Fruit fly (Drosophila melanogaster): Measurements from ENCODE around the gene CG32333.
A peak's percentile ranks its signal among the peaks of the same experiment; 100 is the strongest.

CG32333 gene

DNA sequence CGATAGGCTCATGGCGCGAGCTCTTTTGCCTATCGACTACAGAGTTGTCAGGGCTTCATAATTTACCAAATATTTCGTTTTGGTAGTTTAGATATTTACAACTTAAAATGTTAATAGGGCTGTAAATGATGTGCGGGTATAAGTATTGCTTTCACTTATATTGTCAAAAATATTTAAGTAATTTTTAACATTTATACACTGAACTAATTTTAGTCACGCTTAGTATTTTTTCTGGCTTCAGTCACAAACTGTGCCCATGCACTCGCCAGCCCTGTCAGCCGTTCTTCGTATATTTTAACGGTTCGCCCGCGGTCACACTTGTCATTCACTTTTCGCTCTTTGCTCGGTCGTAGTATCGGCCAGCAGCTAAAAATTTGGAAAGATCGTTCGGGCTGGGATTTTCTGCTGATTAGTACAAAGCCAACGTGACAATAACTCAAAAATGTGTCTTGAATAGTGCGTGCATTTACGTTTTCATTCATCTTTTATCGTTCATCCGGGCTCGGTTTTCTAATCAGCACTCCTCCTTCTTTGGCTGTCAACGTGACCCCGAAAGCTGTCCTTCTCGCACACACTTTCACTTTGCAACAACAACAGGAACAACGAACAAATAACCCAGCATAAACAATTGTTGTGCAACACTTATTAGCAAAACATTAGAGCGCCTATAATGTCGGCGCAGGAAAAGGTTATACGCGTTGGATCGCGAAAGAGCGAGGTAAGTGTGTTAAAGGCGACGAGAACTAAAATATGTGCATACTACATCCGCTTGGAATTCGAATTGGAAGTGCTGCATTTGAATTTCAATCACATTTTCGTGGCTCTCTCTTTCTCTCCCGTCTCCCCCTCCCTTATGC is 59.0 kb downstream of the CG32333 start, which contains the start of the genes Hmbs and CG2211:
Gene Hmbs (plus strand): TSS at position 319 of the 857 bp plus-strand sequence.
Gene CG2211 (minus strand): TSS at position 789 of the 857 bp plus-strand sequence.
- TF ChIP-seq CG31627 (GFP tag; optimal IDR thresholded peaks at IDR 0.05): peak; percentile 89
- TF ChIP-seq CG7368 (GFP tag; optimal IDR thresholded peaks at IDR 0.05): peak; percentile 59
- peak; percentile 20 for TF ChIP-seq vri (GFP tag; optimal IDR thresholded peaks at IDR 0.05)
- TF ChIP-seq Met (GFP tag; optimal IDR thresholded peaks at IDR 0.05): no peak
- peak; percentile 72 for TF ChIP-seq lz (GFP tag; optimal IDR thresholded peaks at IDR 0.05)
- TF ChIP-seq CG15336 (GFP tag; IDR thresholded peaks at IDR 0.05): peak; percentile 65
- peak; percentile 95 for TF ChIP-seq Blimp-1 (GFP tag; optimal IDR thresholded peaks at IDR 0.05)
- TF ChIP-seq Smox (GFP tag; optimal IDR thresholded peaks at IDR 0.05): no peak
- TF ChIP-seq Eip78C (GFP tag): peak; percentile 92
- peak; percentile 58; the same call in 1 of the 2 replicates for TF ChIP-seq CG11294 (GFP tag; IDR thresholded peaks at IDR 0.05)
- TF ChIP-seq Sox14 (GFP tag; optimal IDR thresholded peaks at IDR 0.05): peak; percentile 92
- no peak for TF ChIP-seq CG4318 (GFP tag; optimal IDR thresholded peaks at IDR 0.05)
- peak; percentile 64 for TF ChIP-seq Ets21C (GFP tag; optimal IDR thresholded peaks at IDR 0.05)
- peak; percentile 68 for TF ChIP-seq CG11902 (GFP tag; optimal IDR thresholded peaks at IDR 0.05)
- TF ChIP-seq CG6792 (GFP tag; optimal IDR thresholded peaks at IDR 0.05): peak; percentile 69
- TF ChIP-seq achi (GFP tag; optimal IDR thresholded peaks at IDR 0.05): peak; percentile 77
- peak; percentile 76 for TF ChIP-seq esn (GFP tag; optimal IDR thresholded peaks at IDR 0.05)
- TF ChIP-seq net (GFP tag; optimal IDR thresholded peaks at IDR 0.05): no peak
- TF ChIP-seq CG10669 (GFP tag; optimal IDR thresholded peaks at IDR 0.05): no peak
- no peak for TF ChIP-seq CG8319 (GFP tag; optimal IDR thresholded peaks at IDR 0.05)
- TF ChIP-seq CG16779 (tag; optimal IDR thresholded peaks at IDR 0.05): peak; percentile 15
- TF ChIP-seq Eip75B (GFP tag; optimal IDR thresholded peaks at IDR 0.05): no peak
- peak; percentile 83 for TF ChIP-seq CG3032 (tag; optimal IDR thresholded peaks at IDR 0.05)
- peak; percentile 16 for TF ChIP-seq fd85E (GFP tag; optimal IDR thresholded peaks at IDR 0.05)
- peak; percentile 64 for TF ChIP-seq Gug (GFP tag; IDR thresholded peaks at IDR 0.05)
- no peak for TF ChIP-seq ss (GFP tag; optimal IDR thresholded peaks at IDR 0.05)
- peak in 1 of 2 experiments; percentile 38 for TF ChIP-seq salr (GFP tag; optimal IDR thresholded peaks at IDR 0.05)
- TF ChIP-seq Hr38 (GFP tag; optimal IDR thresholded peaks at IDR 0.05): peak; percentile 57
- TF ChIP-seq fkh (GFP tag; optimal IDR thresholded peaks at IDR 0.05): peak; percentile 22
- peak; percentile 85 for TF ChIP-seq cyc (GFP tag; optimal IDR thresholded peaks at IDR 0.05)
- TF ChIP-seq CG3919 (GFP tag; optimal IDR thresholded peaks at IDR 0.05): peak; percentile 83
- peak; percentile 84 for TF ChIP-seq eg (GFP tag; IDR thresholded peaks at IDR 0.05)
- no peak for TF ChIP-seq pdm3 (GFP tag; optimal IDR thresholded peaks at IDR 0.05)
- no peak for TF ChIP-seq svp (GFP tag)
- no peak for TF ChIP-seq Eip93F (GFP tag; optimal IDR thresholded peaks at IDR 0.05)
- no peak for TF ChIP-seq CG9139 (GFP tag; optimal IDR thresholded peaks at IDR 0.05)
- TF ChIP-seq CG6808 (GFP tag; optimal IDR thresholded peaks at IDR 0.05): peak; percentile 74
- peak; percentile 76 for TF ChIP-seq CG10631 (GFP tag; optimal IDR thresholded peaks at IDR 0.05)
- TF ChIP-seq Hr39 (GFP tag; optimal IDR thresholded peaks at IDR 0.05): peak; percentile 87
- no peak for TF ChIP-seq CG34406 (GFP tag; optimal IDR thresholded peaks at IDR 0.05)
- no peak for TF ChIP-seq CG8632 (GFP tag; optimal IDR thresholded peaks at IDR 0.05)
- no peak for TF ChIP-seq CG32006 (GFP tag; optimal IDR thresholded peaks at IDR 0.05)
- peak; percentile 58 for TF ChIP-seq Sox15 (GFP tag; optimal IDR thresholded peaks at IDR 0.05)
- no peak for TF ChIP-seq OdsH (GFP tag; optimal IDR thresholded peaks at IDR 0.05)
- no peak for TF ChIP-seq Sox102F (GFP tag; optimal IDR thresholded peaks at IDR 0.05)
- TF ChIP-seq CG8119 (GFP tag; IDR thresholded peaks at IDR 0.05): peak; percentile 58; the same call in 2 of the 3 replicates
- peak; percentile 81 for TF ChIP-seq Ets96B (tag; optimal IDR thresholded peaks at IDR 0.05)
- TF ChIP-seq CG6163 (GFP tag; IDR thresholded peaks at IDR 0.05): peak; percentile 81
- TF ChIP-seq CG6854 (GFP tag; optimal IDR thresholded peaks at IDR 0.05): peak; percentile 73
- TF ChIP-seq CG11762 (GFP tag; optimal IDR thresholded peaks at IDR 0.05; ENCODE audit: insufficient read depth): no peak
- peak; percentile 48 for TF ChIP-seq CG1621 (tag; optimal IDR thresholded peaks at IDR 0.05)
